Worm (Caenorhabditis elegans) whole organism, mixed stage, embryonic: Measurements from ENCODE around the gene hgrs-1.

Experiments used
- blmp-1 ChIP-seq: fragments of 150-350 bp; optimal IDR thresholded peaks from 2 replicates; lab custom pipeline; 2014; ENCODE audit warnings: missing biosample characterization, missing genetic modification characterization
- elt-1 ChIP-seq: sonication (generic microtip); optimal IDR thresholded peaks from 2 replicates; lab custom pipeline; 2017; ENCODE audit warnings: missing genetic modification characterization, mild to moderate bottlenecking, missing compliant biosample characterization, antibody characterized with exemption, moderate library complexity, borderline replicate concordance; ENCODE audit not compliant: insufficient read depth
- flh-1 ChIP-seq: fragments of 200-800 bp; sonication (Bioruptor generic); optimal IDR thresholded peaks from 2 replicates; lab custom pipeline; 2018; ENCODE audit warnings: mild to moderate bottlenecking, missing genetic modification characterization, moderate library complexity, missing compliant biosample characterization
- nhr-237 ChIP-seq: fragments of 150-350 bp; optimal IDR thresholded peaks from 2 replicates; lab custom pipeline; 2014; ENCODE audit warnings: missing biosample characterization, missing genetic modification characterization
- nhr-28 ChIP-seq: fragments of 150-350 bp; optimal IDR thresholded peaks from 2 replicates; lab custom pipeline; 2014; ENCODE audit warnings: missing biosample characterization, missing genetic modification characterization
- nhr-76 ChIP-seq: sonication (generic microtip); optimal IDR thresholded peaks from 2 replicates; lab custom pipeline; 2017; ENCODE audit warnings: missing biosample characterization, missing genetic modification characterization
- pha-4 ChIP-seq: fragments of 150-350 bp; optimal IDR thresholded peaks from 2 replicates; lab custom pipeline; 2018; ENCODE audit warnings: missing biosample characterization, missing genetic modification reagents, missing genetic modification characterization
- snpc-4 ChIP-seq: fragments of 150-350 bp; optimal IDR thresholded peaks from 2 replicates; lab custom pipeline; 2014; ENCODE audit warnings: missing biosample characterization, missing genetic modification characterization
- unc-62 ChIP-seq: fragments of 150-350 bp; optimal IDR thresholded peaks from 2 replicates; lab custom pipeline; 2014; ENCODE audit warnings: missing biosample characterization, missing genetic modification reagents, missing genetic modification characterization

DNA sequence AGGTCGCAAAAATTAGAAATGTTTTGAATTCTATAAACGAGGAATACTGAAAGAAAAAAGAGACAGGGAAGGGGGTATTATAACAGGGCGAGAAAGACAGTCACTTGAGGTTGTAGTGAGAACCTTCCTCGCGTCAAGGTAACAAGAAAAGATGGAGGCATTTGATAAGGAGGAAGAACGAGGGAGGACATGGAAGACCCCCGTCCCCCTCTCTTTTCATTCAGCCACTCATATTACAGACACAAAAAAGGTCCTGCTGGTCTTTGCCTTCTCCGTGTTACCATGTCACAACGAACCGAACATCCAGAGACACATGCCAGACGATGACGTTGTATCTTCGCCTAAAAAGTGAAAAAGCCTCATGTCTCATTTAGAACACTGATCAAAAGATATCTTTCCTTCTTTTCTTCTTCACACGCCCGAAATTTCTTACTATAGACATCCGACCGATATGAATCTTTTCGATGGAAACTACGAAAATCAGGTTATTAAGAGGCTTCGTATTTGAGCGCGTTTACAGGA, 35.5 kb upstream of the hgrs-1 start:
- TF ChIP-seq nhr-28 (no peak), nhr-76 (tag; lab: Kevin White, UChicago) (no peak), unc-62 (GFP tag; lab: Kevin White, UChicago) (no peak), pha-4 (no peak), nhr-237 (no peak), blmp-1 (no peak), flh-1 (GFP tag; lab: Kevin White, UChicago) (no peak), elt-1 (peak; percentile 79), snpc-4 (tag; lab: Kevin White, UChicago) (no peak)
